Fruit fly (Drosophila melanogaster) whole organism, wandering third instar larva: ENCODE data around the gene PIG-B.

Experiments
- CG32264 ChIP-seq: fragments of 200-800 bp; sonication (Bioruptor generic); optimal IDR thresholded peaks from 2 replicates; lab custom pipeline; 2016; ENCODE audit warnings: missing biosample characterization, missing genetic modification characterization
- CG9705 ChIP-seq: fragments of 200-800 bp; sonication (Bioruptor generic); optimal IDR thresholded peaks from 2 replicates; lab custom pipeline; 2018; ENCODE audit warnings: missing biosample characterization, mild to moderate bottlenecking, missing genetic modification characterization
- Dfd ChIP-seq: fragments of >200 bp; optimal IDR thresholded peaks from 2 replicates; lab custom pipeline; 2017; ENCODE audit warnings: missing biosample characterization, missing genetic modification characterization
- Dif ChIP-seq: fragments of 200-275, 200-300 bp; sonication (Bioruptor generic); optimal IDR thresholded peaks from 2 replicates; lab custom pipeline; 2018; ENCODE audit warnings: missing biosample characterization, missing genetic modification characterization; ENCODE audit not compliant: partially characterized antibody
- GATAd ChIP-seq: sonication (Bioruptor generic); optimal IDR thresholded peaks from 2 replicates; lab custom pipeline; 2016; ENCODE audit warnings: missing biosample characterization, missing genetic modification characterization
- HLH106 ChIP-seq: fragments of 200-800 bp; optimal IDR thresholded peaks from 3 replicates; lab custom pipeline; 2019; ENCODE audit warnings: missing biosample characterization, mild to moderate bottlenecking, missing genetic modification characterization, moderate library complexity
- Hnf4 ChIP-seq: fragments of 200-800 bp; sonication (Bioruptor generic); optimal IDR thresholded peaks from 2 replicates; lab custom pipeline; 2016; ENCODE audit warnings: missing biosample characterization, mild to moderate bottlenecking, missing genetic modification characterization
- Hr78 ChIP-seq: fragments of >200 bp; optimal IDR thresholded peaks from 2 replicates; lab custom pipeline; 2017; ENCODE audit warnings: missing biosample characterization, missing genetic modification characterization
- Hr83 ChIP-seq: fragments of 200-300 bp; sonication (Bioruptor generic); optimal IDR thresholded peaks from 2 replicates; lab custom pipeline; 2016; ENCODE audit warnings: missing biosample characterization, mild to moderate bottlenecking, missing genetic modification characterization, moderate library complexity; ENCODE audit not compliant: poor library complexity, severe bottlenecking
- Mio ChIP-seq: sonication (Bioruptor generic); optimal IDR thresholded peaks from 2 replicates; lab custom pipeline; 2016; ENCODE audit warnings: missing biosample characterization, missing genetic modification characterization
- Myc ChIP-seq: fragments of >200 bp; optimal IDR thresholded peaks from 2 replicates; lab custom pipeline; 2017
- N ChIP-seq: fragments of >200 bp; optimal IDR thresholded peaks from 2 replicates; lab custom pipeline; 2018; ENCODE audit warnings: missing biosample characterization, missing external identifiers, missing genetic modification characterization
- OdsH ChIP-seq: fragments of 200-800 bp; sonication (Bioruptor generic); optimal IDR thresholded peaks from 2 replicates; lab custom pipeline; 2016; ENCODE audit warnings: missing biosample characterization, mild to moderate bottlenecking, missing genetic modification characterization
- Rel ChIP-seq, 2 experiments: fragments of 200-800 bp; sonication (Bioruptor generic) in 1 of 2; optimal IDR thresholded peaks; 2 replicates in 1 of 2; 3 replicates in 1 of 2; lab custom pipeline; 2016 to 2019; ENCODE audit warnings: mild to moderate bottlenecking in 2 of 2, missing biosample characterization in 2 of 2, missing genetic modification characterization in 2 of 2, moderate library complexity in 1 of 2
- Sp1 ChIP-seq: fragments of 200-800 bp; sonication (Bioruptor generic); optimal IDR thresholded peaks from 3 replicates; lab custom pipeline; 2019; ENCODE audit warnings: missing biosample characterization, mild to moderate bottlenecking, missing genetic modification characterization, moderate library complexity
- br ChIP-seq: fragments of 200-800 bp; sonication (Bioruptor generic); optimal IDR thresholded peaks from 2 replicates; lab custom pipeline; 2016; ENCODE audit warnings: missing biosample characterization, missing genetic modification characterization
- brk ChIP-seq: fragments of 200-800 bp; sonication (Bioruptor generic); optimal IDR thresholded peaks from 2 replicates; lab custom pipeline; 2016; ENCODE audit warnings: missing biosample characterization, mild to moderate bottlenecking, missing genetic modification characterization
- dl ChIP-seq, 2 experiments: fragments of 175-275, 200-275 bp in 1 of 2; fragments of 200-275 bp in 1 of 2; sonication (Bioruptor generic); optimal IDR thresholded peaks; lab custom pipeline; 2018; ENCODE audit warnings: mild to moderate bottlenecking in 2 of 2, missing biosample characterization in 2 of 2, missing genetic modification characterization in 2 of 2, moderate library complexity in 2 of 2; ENCODE audit not compliant: partially characterized antibody in 2 of 2, insufficient read depth in 1 of 2
- dmrt93B ChIP-seq: fragments of 200-800 bp; sonication (Bioruptor generic); optimal IDR thresholded peaks from 2 replicates; lab custom pipeline; 2018; ENCODE audit warnings: missing biosample characterization, mild to moderate bottlenecking, missing genetic modification characterization
- ey ChIP-seq: fragments of 200-800 bp; sonication (Bioruptor generic); optimal IDR thresholded peaks from 2 replicates; lab custom pipeline; 2016; ENCODE audit warnings: missing biosample characterization, missing genetic modification characterization
- foxo ChIP-seq, 2 experiments: fragments of 200-800 bp; sonication (Bioruptor generic); optimal IDR thresholded peaks; 2 replicates in 1 of 2; 3 replicates in 1 of 2; lab custom pipeline; 2016 to 2017; ENCODE audit warnings: missing biosample characterization in 2 of 2, missing genetic modification characterization in 2 of 2
- fru ChIP-seq: fragments of 200-800 bp; sonication (Bioruptor generic); optimal IDR thresholded peaks from 3 replicates; lab custom pipeline; 2016; ENCODE audit warnings: missing biosample characterization, mild to moderate bottlenecking, missing genetic modification characterization
- h ChIP-seq: fragments of 200-800 bp; sonication (Bioruptor generic); optimal IDR thresholded peaks from 3 replicates; lab custom pipeline; 2016; ENCODE audit warnings: missing biosample characterization, mild to moderate bottlenecking, missing genetic modification characterization
- jim ChIP-seq: fragments of 175-275, 200-325 bp; sonication (Bioruptor generic); optimal IDR thresholded peaks from 2 replicates; lab custom pipeline; 2016; ENCODE audit warnings: missing biosample characterization, mild to moderate bottlenecking, missing genetic modification characterization
- pan ChIP-seq: fragments of >200 bp; optimal IDR thresholded peaks from 2 replicates; lab custom pipeline; 2017
- psq ChIP-seq: fragments of 200-800 bp; sonication (Bioruptor generic); optimal IDR thresholded peaks from 3 replicates; lab custom pipeline; 2017; ENCODE audit warnings: missing biosample characterization, mild to moderate bottlenecking, missing genetic modification characterization, moderate library complexity
- sage ChIP-seq: fragments of 200-800 bp; sonication (Bioruptor generic); optimal IDR thresholded peaks from 2 replicates; lab custom pipeline; 2016; ENCODE audit warnings: missing biosample characterization, mild to moderate bottlenecking, missing genetic modification characterization
- sv ChIP-seq: fragments of 200-800 bp; sonication (Bioruptor generic); optimal IDR thresholded peaks from 3 replicates; lab custom pipeline; 2016; ENCODE audit warnings: missing biosample characterization, missing genetic modification characterization
- usp ChIP-seq: fragments of >200 bp; optimal IDR thresholded peaks from 2 replicates; lab custom pipeline; 2017; ENCODE audit warnings: missing biosample characterization, missing genetic modification characterization
- woc ChIP-seq: sonication (Bioruptor generic); optimal IDR thresholded peaks from 2 replicates; lab custom pipeline; 2016; ENCODE audit warnings: missing biosample characterization, mild to moderate bottlenecking, missing genetic modification characterization

Gene PIG-B

dm6 chr3L:3825485-3825813 lies 14.4 kb downstream of the PIG-B start:
- TF ChIP-seq Hr78 = no peak
- TF ChIP-seq Dfd (GFP tag; lab: Kevin White, UChicago) = peak; percentile 85
- TF ChIP-seq pan (lab: Kevin White, UChicago) = no peak
- TF ChIP-seq, all 38 proteins: peak for 1

- TF ChIP-seq br (GFP tag; lab: Kevin White, UChicago) (no peak), woc (GFP tag; lab: Kevin White, UChicago) (no peak), CG32264 (GFP tag; lab: Kevin White, UChicago) (no peak), GATAd (GFP tag; lab: Kevin White, UChicago) (no peak), fru (GFP tag; lab: Kevin White, UChicago) (no peak), dl (GFP tag; optimal IDR thresholded peaks at IDR 0.05; lab: Kevin White, UChicago; ENCODE audit: insufficient read depth in 1 of 2, partially characterized antibody in 2 of 2) (no peak), Mio (GFP tag; lab: Kevin White, UChicago) (no peak), jim (GFP tag; lab: Kevin White, UChicago) (no peak), Rel (GFP tag; optimal IDR thresholded peaks at IDR 0.05; lab: Kevin White, UChicago) (no peak), Rel (tag; optimal IDR thresholded peaks at IDR 0.05; lab: Kevin White, UChicago) (no peak), dmrt93B (GFP tag; lab: Kevin White, UChicago) (no peak), Myc (lab: Kevin White, UChicago) (no peak), N (GFP tag; lab: Kevin White, UChicago) (no peak), foxo (GFP tag; optimal IDR thresholded peaks at IDR 0.05; lab: Kevin White, UChicago) (no peak), sage (GFP tag; lab: Kevin White, UChicago) (no peak), Dfd (GFP tag; lab: Kevin White, UChicago) (no peak), Hr83 (GFP tag; lab: Kevin White, UChicago) (no peak)
Observed at dm6 chr3L:3825884-3826283, 14.8 kb downstream of the PIG-B start.

DNA sequence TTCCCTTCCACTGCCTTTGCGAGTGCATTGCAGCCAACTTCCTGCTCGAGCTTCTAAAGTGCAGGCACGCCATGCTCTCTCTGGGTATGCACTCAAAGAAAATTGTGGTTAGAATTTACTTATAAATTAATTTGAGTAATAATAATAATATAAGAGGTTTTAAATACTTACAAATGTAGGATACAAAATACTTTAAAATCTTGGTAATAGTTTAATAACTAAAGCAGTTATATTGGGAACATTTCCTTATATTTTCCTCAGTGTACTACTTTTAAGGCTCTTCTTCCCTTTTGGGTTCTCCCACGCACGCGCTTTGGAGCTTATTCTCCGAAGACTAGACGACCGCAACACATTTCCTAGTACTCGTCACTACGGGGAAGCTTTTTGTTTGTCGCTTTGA lies 15.5 kb downstream of the PIG-B start:
- TF ChIP-seq Hr83 (GFP tag; lab: Kevin White, UChicago) (no peak), HLH106 (tag; lab: Kevin White, UChicago) (peak; percentile 75), fru (GFP tag; lab: Kevin White, UChicago) (peak; percentile 30), OdsH (GFP tag; lab: Kevin White, UChicago) (no peak), br (GFP tag; lab: Kevin White, UChicago) (no peak), h (peak; percentile 53), Sp1 (GFP tag; lab: Kevin White, UChicago) (peak; percentile 75), ey (GFP tag; lab: Kevin White, UChicago) (peak; percentile 6), psq (GFP tag; lab: Kevin White, UChicago) (peak; percentile 70), Dif (GFP tag; lab: Kevin White, UChicago) (no peak), brk (peak; percentile 35), usp (GFP tag; lab: Kevin White, UChicago) (no peak), sv (GFP tag; lab: Kevin White, UChicago) (peak; percentile 11)
- TF ChIP-seq, all 38 proteins: peak for 8

DNA sequence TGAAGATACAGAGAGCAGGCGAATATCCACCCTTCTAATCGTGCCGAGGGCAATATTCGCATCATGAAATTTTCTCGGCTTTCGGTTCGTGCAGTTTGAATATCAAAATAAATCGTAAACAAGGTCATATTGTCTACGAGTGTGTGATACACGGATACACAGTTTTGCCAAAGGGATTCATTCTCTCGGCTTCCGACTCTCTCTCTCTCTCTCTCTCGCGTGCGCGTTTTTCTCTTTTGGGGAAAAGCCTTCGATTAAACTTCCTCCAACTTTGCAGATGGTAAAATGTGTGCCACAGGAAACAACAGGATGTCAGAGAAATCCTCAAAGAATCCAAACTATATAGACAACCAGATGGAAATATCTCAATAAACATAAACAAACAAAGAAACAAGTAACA lies 17.0 kb downstream of the PIG-B start:
- TF ChIP-seq h = no peak
- no peak for TF ChIP-seq foxo (GFP tag; optimal IDR thresholded peaks at IDR 0.05; lab: Kevin White, UChicago)
- TF ChIP-seq dl (GFP tag; optimal IDR thresholded peaks at IDR 0.05; lab: Kevin White, UChicago; ENCODE audit: insufficient read depth in 1 of 2, partially characterized antibody in 2 of 2) = no peak
- TF ChIP-seq Hnf4 (GFP tag; lab: Kevin White, UChicago) = no peak
- TF ChIP-seq Hr83 (GFP tag; lab: Kevin White, UChicago) = no peak
- no peak for TF ChIP-seq CG32264 (GFP tag; lab: Kevin White, UChicago)
- TF ChIP-seq dmrt93B (GFP tag; lab: Kevin White, UChicago) = no peak
- TF ChIP-seq Myc (lab: Kevin White, UChicago) = no peak
- no peak for TF ChIP-seq CG9705 (GFP tag; lab: Kevin White, UChicago)
